Fruit fly (Drosophila melanogaster) whole organism, prepupa: ENCODE data around the gene ninaE.

Experiments
- CG16779 ChIP-seq: fragments of 200-800 bp; sonication (Bioruptor generic); optimal IDR thresholded peaks from 3 replicates; lab custom pipeline; 2017; ENCODE audit warnings: missing biosample characterization, mild to moderate bottlenecking, missing genetic modification characterization
- CG31627 ChIP-seq: fragments of 200-800 bp; sonication (Bioruptor generic); optimal IDR thresholded peaks from 3 replicates; lab custom pipeline; 2016; ENCODE audit warnings: missing biosample characterization, missing genetic modification characterization
- CG6163 ChIP-seq: fragments of 200-800 bp; sonication (Bioruptor generic); IDR thresholded peaks from 3 replicates; pipeline ENCODE4 v1.3.6; 2022; ENCODE audit warnings: missing biosample characterization, missing genetic modification characterization
- CG6854 ChIP-seq: fragments of 200-800 bp; sonication (Bioruptor generic); optimal IDR thresholded peaks from 2 replicates; lab custom pipeline; 2017; ENCODE audit warnings: missing biosample characterization, mild to moderate bottlenecking, missing genetic modification characterization
- Hr39 ChIP-seq: fragments of 200-800 bp; sonication (Bioruptor generic); optimal IDR thresholded peaks from 2 replicates; lab custom pipeline; 2016; ENCODE audit warnings: missing biosample characterization, missing genetic modification characterization
- Hr4 ChIP-seq: fragments of 200-800 bp; sonication (Bioruptor generic); optimal IDR thresholded peaks from 3 replicates; lab custom pipeline; 2016; ENCODE audit warnings: missing biosample characterization, missing genetic modification characterization
- Met ChIP-seq: fragments of 200-800 bp; sonication (Bioruptor generic); optimal IDR thresholded peaks from 3 replicates; lab custom pipeline; 2016; ENCODE audit warnings: missing biosample characterization, missing genetic modification characterization
- Sox15 ChIP-seq: fragments of 200-800 bp; sonication (Bioruptor generic); optimal IDR thresholded peaks from 3 replicates; lab custom pipeline; 2016; ENCODE audit warnings: missing biosample characterization, missing genetic modification characterization
- achi ChIP-seq: fragments of 200-800 bp; sonication (Bioruptor generic); optimal IDR thresholded peaks from 3 replicates; lab custom pipeline; 2016; ENCODE audit warnings: missing biosample characterization, missing genetic modification characterization
- esn ChIP-seq: fragments of 200-800 bp; sonication (Bioruptor generic); optimal IDR thresholded peaks from 2 replicates; lab custom pipeline; 2016; ENCODE audit warnings: missing biosample characterization, mild to moderate bottlenecking, missing genetic modification characterization, moderate library complexity
- net ChIP-seq: fragments of 200-800 bp; sonication (Bioruptor generic); optimal IDR thresholded peaks from 3 replicates; lab custom pipeline; 2016; ENCODE audit warnings: missing biosample characterization, missing genetic modification characterization
- spab ChIP-seq: fragments of 200-800 bp; sonication (Bioruptor generic); optimal IDR thresholded peaks from 2 replicates; lab custom pipeline; 2017; ENCODE audit warnings: missing biosample characterization, mild to moderate bottlenecking, missing genetic modification characterization, missing genetic modification reagents
- topi ChIP-seq: fragments of 200-800 bp; sonication (Bioruptor generic); optimal IDR thresholded peaks from 3 replicates; lab custom pipeline; 2016; ENCODE audit warnings: missing biosample characterization, missing genetic modification characterization

DNA sequence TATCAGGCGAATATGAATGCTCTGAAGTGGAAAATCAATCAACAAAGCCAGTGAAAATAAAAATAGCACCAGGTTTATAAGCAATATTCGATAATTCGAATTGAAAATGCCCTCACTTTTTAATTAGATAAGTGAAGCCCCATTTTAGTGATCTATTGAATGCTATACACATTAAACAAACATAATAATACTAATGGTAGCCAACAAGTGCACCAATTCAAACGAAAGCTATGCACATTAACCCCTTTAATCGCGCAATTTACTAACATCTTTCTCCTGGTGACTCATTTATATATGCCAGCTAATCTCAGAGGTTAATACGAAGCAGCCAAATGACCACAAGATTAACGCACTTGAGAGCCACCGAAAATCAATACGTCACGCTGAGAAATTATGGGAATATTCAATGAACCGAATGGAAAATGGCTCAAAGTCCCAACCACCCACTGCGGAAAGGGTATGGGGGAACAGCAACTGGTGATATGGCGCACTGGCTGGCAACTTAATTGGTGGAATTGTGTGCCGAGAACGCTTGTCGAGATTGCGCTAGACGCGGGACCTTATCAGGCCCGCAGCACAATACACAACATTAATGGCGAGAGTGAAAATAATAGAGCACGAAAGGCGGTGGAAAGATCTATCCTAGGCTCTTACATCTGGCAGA lies 28.5 kb downstream of the ninaE start:
- peak; percentile 4 for TF ChIP-seq CG6854
- no peak for TF ChIP-seq Hr4
- TF ChIP-seq CG6163 (GFP tag; lab: Robert Waterston, UW): no peak
- TF ChIP-seq achi (GFP tag; lab: Kevin White, UChicago): no peak
- TF ChIP-seq spab (GFP tag; lab: Kevin White, UChicago): peak; percentile 29
- TF ChIP-seq Hr39 (GFP tag; lab: Kevin White, UChicago): no peak
- TF ChIP-seq Sox15 (GFP tag; lab: Kevin White, UChicago): no peak
- TF ChIP-seq esn (GFP tag; lab: Kevin White, UChicago): peak; percentile 44
- no peak for TF ChIP-seq topi
- no peak for TF ChIP-seq net (GFP tag; lab: Kevin White, UChicago)
- TF ChIP-seq CG16779 (tag; lab: Kevin White, UChicago): peak; percentile 35
- peak; percentile 6 for TF ChIP-seq CG31627 (GFP tag; lab: Kevin White, UChicago)
- peak; percentile 39 for TF ChIP-seq Met (GFP tag; lab: Kevin White, UChicago)
